Fruit fly (Drosophila melanogaster) whole organism, prepupa: ENCODE results near the gene Dpy-30L2.

Source experiments
- CG10631 ChIP-seq: fragments of 200-800 bp; sonication (Bioruptor generic); optimal IDR thresholded peaks from 2 replicates; lab custom pipeline; 2016; ENCODE audit warnings: missing biosample characterization, missing genetic modification characterization
- CG11294 ChIP-seq: fragments of 200-800 bp; sonication (Bioruptor generic); IDR thresholded peaks from 2 replicates; pipeline ENCODE4 v1.3.6; 2022; ENCODE audit warnings: missing biosample characterization, missing genetic modification characterization
- CG15336 ChIP-seq: fragments of 200-800 bp; sonication (Bioruptor generic); IDR thresholded peaks from 2 replicates; pipeline ENCODE4 v1.3.6; 2022; ENCODE audit warnings: missing biosample characterization, missing genetic modification characterization
- CG3032 ChIP-seq: fragments of 200-800 bp; optimal IDR thresholded peaks from 2 replicates; lab custom pipeline; 2019; ENCODE audit warnings: missing biosample characterization, mild to moderate bottlenecking, missing genetic modification characterization, moderate library complexity
- CG31627 ChIP-seq: fragments of 200-800 bp; sonication (Bioruptor generic); optimal IDR thresholded peaks from 3 replicates; lab custom pipeline; 2016; ENCODE audit warnings: missing biosample characterization, missing genetic modification characterization
- CG32006 ChIP-seq: fragments of 200-800 bp; sonication (Bioruptor generic); optimal IDR thresholded peaks from 3 replicates; lab custom pipeline; 2017; ENCODE audit warnings: missing biosample characterization, mild to moderate bottlenecking, missing genetic modification characterization
- CG34406 ChIP-seq: fragments of 200-800 bp; sonication (Bioruptor generic); optimal IDR thresholded peaks from 3 replicates; lab custom pipeline; 2016; ENCODE audit warnings: missing biosample characterization, missing genetic modification characterization
- CG4318 ChIP-seq: fragments of 200-800 bp; sonication (Bioruptor generic); optimal IDR thresholded peaks from 3 replicates; lab custom pipeline; 2017; ENCODE audit warnings: missing biosample characterization, mild to moderate bottlenecking, missing genetic modification characterization
- CG6792 ChIP-seq: fragments of 200-800 bp; sonication (Bioruptor generic); optimal IDR thresholded peaks from 3 replicates; lab custom pipeline; 2016; ENCODE audit warnings: missing biosample characterization, missing genetic modification characterization
- CG8319 ChIP-seq: fragments of 200-800 bp; sonication (Bioruptor generic); optimal IDR thresholded peaks from 3 replicates; lab custom pipeline; 2016; ENCODE audit warnings: missing biosample characterization, missing genetic modification characterization
- CG8632 ChIP-seq: fragments of 200-800 bp; sonication (Bioruptor generic); optimal IDR thresholded peaks from 3 replicates; lab custom pipeline; 2016; ENCODE audit warnings: missing biosample characterization, missing genetic modification characterization
- Eip75B ChIP-seq: fragments of 200-800 bp; sonication (Bioruptor generic); optimal IDR thresholded peaks from 3 replicates; lab custom pipeline; 2016; ENCODE audit warnings: missing biosample characterization, missing genetic modification characterization
- Eip78C ChIP-seq: fragments of 200-800 bp; sonication (Bioruptor generic); peaks from one replicate; lab custom pipeline; 2016; ENCODE audit warnings: missing biosample characterization, missing genetic modification characterization
- Ets21C ChIP-seq: fragments of 200-800 bp; sonication (Bioruptor generic); optimal IDR thresholded peaks from 3 replicates; lab custom pipeline; 2016; ENCODE audit warnings: missing biosample characterization, missing genetic modification characterization
- Ets96B ChIP-seq: fragments of 200-800 bp; optimal IDR thresholded peaks from 2 replicates; lab custom pipeline; 2019; ENCODE audit warnings: missing biosample characterization, mild to moderate bottlenecking, missing genetic modification characterization, moderate library complexity
- Gug ChIP-seq: fragments of 200-800 bp; sonication (Bioruptor generic); IDR thresholded peaks from 2 replicates; pipeline ENCODE4 v1.3.6; 2022; ENCODE audit warnings: missing biosample characterization, missing genetic modification characterization
- Hr38 ChIP-seq: sonication (Bioruptor generic); optimal IDR thresholded peaks from 2 replicates; lab custom pipeline; 2016; ENCODE audit warnings: missing biosample characterization, missing genetic modification characterization
- Hr39 ChIP-seq: fragments of 200-800 bp; sonication (Bioruptor generic); optimal IDR thresholded peaks from 2 replicates; lab custom pipeline; 2016; ENCODE audit warnings: missing biosample characterization, missing genetic modification characterization
- Hr4 ChIP-seq: fragments of 200-800 bp; sonication (Bioruptor generic); optimal IDR thresholded peaks from 3 replicates; lab custom pipeline; 2016; ENCODE audit warnings: missing biosample characterization, missing genetic modification characterization
- Lpt ChIP-seq: fragments of 200-800 bp; sonication (Bioruptor generic); optimal IDR thresholded peaks from 3 replicates; lab custom pipeline; 2016; ENCODE audit warnings: missing biosample characterization, missing genetic modification characterization
- Met ChIP-seq: fragments of 200-800 bp; sonication (Bioruptor generic); optimal IDR thresholded peaks from 3 replicates; lab custom pipeline; 2016; ENCODE audit warnings: missing biosample characterization, missing genetic modification characterization
- OdsH ChIP-seq: fragments of 200-800 bp; sonication (Bioruptor generic); optimal IDR thresholded peaks from 3 replicates; lab custom pipeline; 2016; ENCODE audit warnings: missing biosample characterization, missing genetic modification characterization
- Sox102F ChIP-seq: fragments of 200-800 bp; sonication (Bioruptor generic); optimal IDR thresholded peaks from 2 replicates; lab custom pipeline; 2016; ENCODE audit warnings: missing biosample characterization, mild to moderate bottlenecking, missing genetic modification characterization
- Sox14 ChIP-seq: fragments of 200-800 bp; sonication (Bioruptor generic); optimal IDR thresholded peaks from 3 replicates; lab custom pipeline; 2016; ENCODE audit warnings: missing biosample characterization, missing genetic modification characterization
- achi ChIP-seq: fragments of 200-800 bp; sonication (Bioruptor generic); optimal IDR thresholded peaks from 3 replicates; lab custom pipeline; 2016; ENCODE audit warnings: missing biosample characterization, missing genetic modification characterization
- acj6 ChIP-seq: fragments of 200-800 bp; sonication (Bioruptor generic); optimal IDR thresholded peaks from 3 replicates; lab custom pipeline; 2016; ENCODE audit warnings: missing biosample characterization, missing genetic modification characterization
- dsx ChIP-seq: fragments of 200-800 bp; optimal IDR thresholded peaks from 3 replicates; lab custom pipeline; 2019; ENCODE audit warnings: missing biosample characterization, mild to moderate bottlenecking, missing genetic modification characterization, moderate library complexity; ENCODE audit not compliant: poor library complexity, severe bottlenecking
- eg ChIP-seq: fragments of 200-800 bp; sonication (Bioruptor generic); IDR thresholded peaks from 3 replicates; pipeline ENCODE4 v1.3.6; 2022; ENCODE audit warnings: missing biosample characterization, missing genetic modification characterization
- esn ChIP-seq: fragments of 200-800 bp; sonication (Bioruptor generic); optimal IDR thresholded peaks from 2 replicates; lab custom pipeline; 2016; ENCODE audit warnings: missing biosample characterization, mild to moderate bottlenecking, missing genetic modification characterization, moderate library complexity
- fd59A ChIP-seq: fragments of 200-800 bp; sonication (Bioruptor generic); optimal IDR thresholded peaks from 2 replicates; lab custom pipeline; 2017; ENCODE audit warnings: missing biosample characterization, mild to moderate bottlenecking, missing genetic modification characterization, missing genetic modification reagents
- fd85E ChIP-seq: fragments of 200-800 bp; sonication (Bioruptor generic); optimal IDR thresholded peaks from 3 replicates; lab custom pipeline; 2016; ENCODE audit warnings: missing biosample characterization, missing genetic modification characterization
- fkh ChIP-seq: fragments of 200-800 bp; sonication (Bioruptor generic); optimal IDR thresholded peaks from 3 replicates; lab custom pipeline; 2017; ENCODE audit warnings: missing biosample characterization, mild to moderate bottlenecking, missing genetic modification characterization, moderate library complexity
- lz ChIP-seq: fragments of 200-800 bp; sonication (Bioruptor generic); optimal IDR thresholded peaks from 3 replicates; lab custom pipeline; 2016; ENCODE audit warnings: missing biosample characterization, missing genetic modification characterization
- net ChIP-seq: fragments of 200-800 bp; sonication (Bioruptor generic); optimal IDR thresholded peaks from 3 replicates; lab custom pipeline; 2016; ENCODE audit warnings: missing biosample characterization, missing genetic modification characterization
- pdm3 ChIP-seq: fragments of 200-800 bp; sonication (Bioruptor generic); optimal IDR thresholded peaks from 3 replicates; lab custom pipeline; 2016; ENCODE audit warnings: missing biosample characterization, missing genetic modification characterization
- salr ChIP-seq, 2 experiments: fragments of 200-800 bp; sonication (Bioruptor generic); optimal IDR thresholded peaks; 3 replicates each; lab custom pipeline; 2016 to 2018; ENCODE audit warnings: missing biosample characterization in 2 of 2, missing genetic modification characterization in 2 of 2, mild to moderate bottlenecking in 1 of 2
- spab ChIP-seq: fragments of 200-800 bp; sonication (Bioruptor generic); optimal IDR thresholded peaks from 2 replicates; lab custom pipeline; 2017; ENCODE audit warnings: missing biosample characterization, mild to moderate bottlenecking, missing genetic modification characterization, missing genetic modification reagents
- svp ChIP-seq: fragments of 200-800 bp; sonication (Bioruptor generic); peaks from one replicate; lab custom pipeline; 2016; ENCODE audit warnings: missing biosample characterization, missing genetic modification characterization
- topi ChIP-seq: fragments of 200-800 bp; sonication (Bioruptor generic); optimal IDR thresholded peaks from 3 replicates; lab custom pipeline; 2016; ENCODE audit warnings: missing biosample characterization, missing genetic modification characterization
- vri ChIP-seq: fragments of 200-800 bp; sonication (Bioruptor generic); optimal IDR thresholded peaks from 3 replicates; lab custom pipeline; 2016; ENCODE audit warnings: missing biosample characterization, mild to moderate bottlenecking, missing genetic modification characterization

The Dpy-30L2 gene

dm6 chr3L:4025738-4026505, 21.6 kb downstream of the Dpy-30L2 start, which contains the start of gene CG11594:
TSS of gene CG11594 (minus strand) at chr3L:4026011.
- TF ChIP-seq CG8632 (GFP tag; lab: Kevin White, UChicago) (no peak), Sox102F (GFP tag; lab: Kevin White, UChicago) (no peak), Ets21C (GFP tag; lab: Kevin White, UChicago) (no peak), CG10631 (GFP tag; lab: Kevin White, UChicago) (no peak), topi (GFP tag; lab: Kevin White, UChicago) (no peak), salr (GFP tag; optimal IDR thresholded peaks at IDR 0.05; lab: Kevin White, UChicago) (no peak), CG4318 (no peak), CG6792 (GFP tag; lab: Kevin White, UChicago) (no peak), spab (no peak), vri (GFP tag; lab: Kevin White, UChicago) (peak; percentile 66), Ets96B (tag; lab: Kevin White, UChicago) (no peak), Gug (GFP tag; lab: Robert Waterston, UW) (no peak), CG11294 (GFP tag; lab: Robert Waterston, UW) (no peak), CG34406 (GFP tag; lab: Kevin White, UChicago) (no peak), fkh (GFP tag; lab: Kevin White, UChicago) (peak; percentile 91), Hr39 (GFP tag; lab: Kevin White, UChicago) (no peak), CG8319 (GFP tag; lab: Kevin White, UChicago) (no peak), lz (no peak)

- TF ChIP-seq Ets96B (tag; lab: Kevin White, UChicago) (no peak), svp (GFP tag; lab: Kevin White, UChicago) (peak; percentile 91), dsx (GFP tag; lab: Kevin White, UChicago) (no peak), CG4318 (no peak)
These were observed 23.1 kb downstream of the Dpy-30L2 start for dm6 chr3L:4024464-4024863.

dm6 chr3L:4021260-4021831, 26.2 kb downstream of the Dpy-30L2 start, which contains the start of gene Mul1:
TSS of gene Mul1 (plus strand) at chr3L:4021457.
- TF ChIP-seq Lpt (GFP tag; lab: Kevin White, UChicago) (no peak), fkh (GFP tag; lab: Kevin White, UChicago) (peak; percentile 90), vri (GFP tag; lab: Kevin White, UChicago) (peak; percentile 28), esn (GFP tag; lab: Kevin White, UChicago) (peak; percentile 5), CG4318 (no peak), fd85E (no peak)

- TF ChIP-seq fd59A (no peak), CG8632 (GFP tag; lab: Kevin White, UChicago) (no peak), CG3032 (tag; lab: Kevin White, UChicago) (no peak), Eip75B (GFP tag; lab: Kevin White, UChicago) (no peak), Sox14 (GFP tag; lab: Kevin White, UChicago) (no peak), Hr39 (GFP tag; lab: Kevin White, UChicago) (no peak), acj6 (GFP tag; lab: Kevin White, UChicago) (no peak), CG11294 (GFP tag; lab: Robert Waterston, UW) (no peak), CG34406 (GFP tag; lab: Kevin White, UChicago) (no peak), esn (GFP tag; lab: Kevin White, UChicago) (no peak)
These were observed 29.2 kb downstream of the Dpy-30L2 start, which contains the start of gene FoxL1 for dm6 chr3L:4018228-4018928. TSS of gene FoxL1 (plus strand) at chr3L:4018878.

dm6 chr3L:4016754-4017153, 30.8 kb downstream of the Dpy-30L2 start:
- TF ChIP-seq OdsH: peak; percentile 24
- peak; percentile 17 for TF ChIP-seq CG10631 (GFP tag; lab: Kevin White, UChicago)
- TF ChIP-seq esn (GFP tag; lab: Kevin White, UChicago): no peak
- TF ChIP-seq Eip78C (GFP tag; lab: Kevin White, UChicago): peak; percentile 70
- no peak for TF ChIP-seq net (GFP tag; lab: Kevin White, UChicago)
- no peak for TF ChIP-seq Hr38 (GFP tag; lab: Kevin White, UChicago)
- TF ChIP-seq Hr4 (GFP tag; lab: Kevin White, UChicago): peak; percentile 45
- TF ChIP-seq achi (GFP tag; lab: Kevin White, UChicago): peak; percentile 15
- peak; percentile 14 for TF ChIP-seq acj6 (GFP tag; lab: Kevin White, UChicago)
- no peak for TF ChIP-seq vri (GFP tag; lab: Kevin White, UChicago)
- peak; percentile 11 for TF ChIP-seq CG31627 (GFP tag; lab: Kevin White, UChicago)
- TF ChIP-seq Met: no peak
- no peak for TF ChIP-seq CG6792 (GFP tag; lab: Kevin White, UChicago)
- TF ChIP-seq pdm3: peak; percentile 11
- peak; percentile 40 for TF ChIP-seq CG15336 (GFP tag; lab: Robert Waterston, UW)
- peak; percentile 38 for TF ChIP-seq CG32006 (GFP tag; lab: Kevin White, UChicago)
- peak; percentile 61; the same call in 2 of the 3 replicates for TF ChIP-seq eg (GFP tag; lab: Robert Waterston, UW)
